Worm (Caenorhabditis elegans): ENCODE measurements around the gene srh-213.
"Not testable (repeated sequence)": the region's sequence is repeated elsewhere in the genome, so short reads cannot be mapped to it uniquely, and the experiment has no call there.

The srh-213 gene

ce11 chrV:3580385-3580784 is 14.5 kb downstream of the srh-213 start:
- TF ChIP-seq ztf-11 (tag; optimal IDR thresholded peaks at IDR 0.05) (no peak), unc-39 (tag; optimal IDR thresholded peaks at IDR 0.05) (no peak), snpc-4 (tag; optimal IDR thresholded peaks at IDR 0.05) (no peak), sptf-1 (tag; optimal IDR thresholded peaks at IDR 0.05) (no peak), pha-4 (tag; optimal IDR thresholded peaks at IDR 0.05) (no peak), elt-1 (tag; optimal IDR thresholded peaks at IDR 0.05; ENCODE audit: borderline replicate concordance, insufficient read depth) (no peak), drap-1 (GFP tag; optimal IDR thresholded peaks at IDR 0.05) (no peak), ceh-39 (tag; optimal IDR thresholded peaks at IDR 0.05) (no peak), blmp-1 (tag; optimal IDR thresholded peaks at IDR 0.05) (no peak), elt-3 (tag; optimal IDR thresholded peaks at IDR 0.05) (no peak), lsy-2 (tag; optimal IDR thresholded peaks at IDR 0.05) (no peak)

ce11 chrV:3579795-3580194 is 15.0 kb downstream of the srh-213 start:
- TF ChIP-seq flh-1 (GFP tag; optimal IDR thresholded peaks at IDR 0.05) (no peak), lsy-2 (tag; optimal IDR thresholded peaks at IDR 0.05) (peak; percentile 6), zip-8 (tag; optimal IDR thresholded peaks at IDR 0.05) (no peak), mab-5 (tag; optimal IDR thresholded peaks at IDR 0.05) (no peak), hlh-1 (tag; optimal IDR thresholded peaks at IDR 0.05) (peak; percentile 67), unc-39 (tag; optimal IDR thresholded peaks at IDR 0.05) (no peak), pha-4 (tag; optimal IDR thresholded peaks at IDR 0.05) (no peak)

- no peak for TF ChIP-seq lin-32 (GFP tag; optimal IDR thresholded peaks at IDR 0.05)
- TF ChIP-seq hlh-1 (tag; optimal IDR thresholded peaks at IDR 0.05) = no peak
- TF ChIP-seq bed-3 (GFP tag; optimal IDR thresholded peaks at IDR 0.05) = no peak
- no peak for TF ChIP-seq blmp-1 (tag; optimal IDR thresholded peaks at IDR 0.05)
- TF ChIP-seq ceh-83 (GFP tag; optimal IDR thresholded peaks at IDR 0.05) = no peak
These were observed 15.6 kb downstream of the srh-213 start for ce11 chrV:3579248-3579647.

- no peak for TF ChIP-seq mls-2 (tag; optimal IDR thresholded peaks at IDR 0.05)
- TF ChIP-seq nhr-2 (tag; optimal IDR thresholded peaks at IDR 0.05) = no peak
- TF ChIP-seq nhr-12 (tag; optimal IDR thresholded peaks at IDR 0.05) = no peak
- TF ChIP-seq lsy-2 (tag; optimal IDR thresholded peaks at IDR 0.05) = peak; percentile 85
These were observed 16.0 kb downstream of the srh-213 start, which contains the start of gene pygl-1 for ce11 chrV:3578813-3579212. Gene pygl-1 (plus strand): TSS chrV:3579023.

DNA sequence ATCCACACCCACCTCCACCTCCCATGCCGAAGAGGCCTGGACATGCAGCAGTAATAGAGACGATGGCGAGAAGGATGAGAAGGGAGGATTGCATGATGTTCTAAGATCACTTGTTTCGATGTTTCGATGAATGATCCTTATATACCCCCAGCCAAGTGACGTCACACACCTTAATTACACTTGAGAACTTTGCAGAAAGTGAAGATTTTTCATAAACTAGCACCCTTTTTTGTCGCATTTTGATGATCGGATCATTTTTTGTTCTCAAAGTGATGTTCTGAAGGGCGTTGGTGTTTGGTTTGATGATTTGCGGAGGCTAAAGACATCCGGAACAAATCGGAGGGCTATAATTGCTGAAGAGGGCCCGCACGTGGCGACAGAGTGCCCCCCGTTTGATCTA is 19.1 kb downstream of the srh-213 start, which contains the start of gene grl-27:
TSS of gene grl-27 (minus strand) at position 101 of the 400 bp plus-strand sequence.
- TF ChIP-seq bed-3 (GFP tag; optimal IDR thresholded peaks at IDR 0.05) = no peak

ce11 chrV:3572408-3572807 is 22.4 kb downstream of the srh-213 start, which contains the start of gene F40C5.1:
Gene F40C5.1 (plus strand): TSS chrV:3572708.
- TF ChIP-seq sem-2 (GFP tag; optimal IDR thresholded peaks at IDR 0.05); hlh-1 (tag; optimal IDR thresholded peaks at IDR 0.05); mep-1 (tag; optimal IDR thresholded peaks at IDR 0.05): not testable (repeated sequence)

- not testable (repeated sequence) for TF ChIP-seq zip-8, nhr-28, hlh-1 (tag; optimal IDR thresholded peaks at IDR 0.05)
These were observed 24.1 kb downstream of the srh-213 start, which contains the start of gene F40C5.2 for ce11 chrV:3570695-3571094. Gene F40C5.2 (plus strand): TSS chrV:3570995.

ce11 chrV:3564335-3564734 is 30.5 kb downstream of the srh-213 start, which contains the start of gene T24A6.17:
Gene T24A6.17 (minus strand): TSS chrV:3564435.
- TF ChIP-seq unc-39 (tag; optimal IDR thresholded peaks at IDR 0.05); ham-2 (GFP tag; optimal IDR thresholded peaks at IDR 0.05); lin-13 (tag; optimal IDR thresholded peaks at IDR 0.05): not testable (repeated sequence)

Measured in whole organism, mixed stage, embryonic.